Worm (Caenorhabditis elegans) whole organism, early embryonic: ENCODE results near the gene snpc-1.3.

Experiments
- ama-1 ChIP-seq: fragments of 150-350 bp; optimal IDR thresholded peaks from 2 replicates; lab custom pipeline; 2014
- hmg-4 ChIP-seq: fragments of 200-800 bp; sonication (Bioruptor generic); optimal IDR thresholded peaks from 2 replicates; lab custom pipeline; 2018; ENCODE audit warnings: mild to moderate bottlenecking, missing genetic modification characterization, missing compliant biosample characterization

- TF ChIP-seq hmg-4 (GFP tag; lab: Kevin White, UChicago) (no peak), ama-1 (lab: Kevin White, UChicago) (no peak)
These were observed 19.1 kb downstream of the snpc-1.3 start, which contains the start of gene F08F3.6 for ce11 chrV:5419915-5420314.
